Fruit fly (Drosophila melanogaster): ENCODE results near the gene TBC1D23.

DNA sequence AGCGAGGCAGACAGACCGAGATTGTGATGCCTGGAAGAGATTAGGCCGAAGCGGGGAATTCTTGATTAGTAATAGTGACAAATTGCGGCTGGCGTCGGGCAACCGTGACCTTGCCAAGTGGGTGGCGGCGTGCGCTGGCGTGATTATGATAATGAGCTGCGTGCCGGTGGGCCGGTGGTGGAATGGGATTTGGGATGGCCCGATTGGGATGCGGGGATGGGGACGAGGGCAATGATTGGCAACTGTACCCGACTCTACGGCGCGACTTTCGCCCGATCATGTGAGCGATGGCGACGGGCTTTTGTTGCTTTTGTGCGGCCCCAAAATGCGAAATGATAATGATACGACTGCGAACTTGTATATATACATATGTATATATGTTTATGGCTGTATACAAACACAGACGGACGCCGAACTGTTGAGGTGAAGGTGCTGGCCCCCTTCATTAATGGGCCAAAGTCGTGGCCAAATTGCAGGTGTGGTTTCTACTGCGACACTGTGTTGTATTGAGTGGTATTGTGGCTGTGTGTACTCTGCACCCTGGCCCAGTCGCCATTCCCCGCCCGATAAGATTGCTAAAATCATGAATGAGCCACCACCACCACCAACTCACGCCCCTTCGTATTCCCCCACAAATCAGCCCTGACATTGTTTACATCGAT is 12.3 kb upstream of the TBC1D23 start:
- no peak for TF ChIP-seq CG33557 (GFP tag; optimal IDR thresholded peaks at IDR 0.05)
- no peak for TF ChIP-seq nmo (GFP tag; optimal IDR thresholded peaks at IDR 0.05)
- no peak for TF ChIP-seq tll (GFP tag; optimal IDR thresholded peaks at IDR 0.05)
- TF ChIP-seq E2f2 (GFP tag; IDR thresholded peaks at IDR 0.05), result no peak
- TF ChIP-seq al (GFP tag; IDR thresholded peaks at IDR 0.05), result no peak
- no peak for TF ChIP-seq grau (tag; optimal IDR thresholded peaks at IDR 0.05)
- no peak for TF ChIP-seq bigmax (GFP tag; optimal IDR thresholded peaks at IDR 0.05)
- TF ChIP-seq CG13775 (GFP tag; optimal IDR thresholded peaks at IDR 0.05), result no peak
- TF ChIP-seq bowl (GFP tag; IDR thresholded peaks at IDR 0.05), result no peak
- TF ChIP-seq bcd (GFP tag; optimal IDR thresholded peaks at IDR 0.05), result no peak

All from whole organism, embryonic.